Fruit fly (Drosophila melanogaster): ENCODE measurements around the gene CG16815.

CG16815 gene

dm6 chr2L:13203437-13204137, 26.0 kb upstream of the CG16815 start, which contains the start of gene Pect (continued):
- TF ChIP-seq ewg (GFP tag; optimal IDR thresholded peaks at IDR 0.05): peak; percentile 98
- TF ChIP-seq repo (GFP tag; optimal IDR thresholded peaks at IDR 0.05): no peak
- TF ChIP-seq Camta (GFP tag; optimal IDR thresholded peaks at IDR 0.05): no peak
- TF ChIP-seq CG13287 (GFP tag; IDR thresholded peaks at IDR 0.05; ENCODE audit: partially characterized antibody): peak; percentile 63
- TF ChIP-seq z (GFP tag; IDR thresholded peaks at IDR 0.05): peak; percentile 77
- peak; percentile 8 for TF ChIP-seq CG18011 (GFP tag; optimal IDR thresholded peaks at IDR 0.05)
- TF ChIP-seq CG14441 (GFP tag; IDR thresholded peaks at IDR 0.05): no peak
- TF ChIP-seq Stat92E (GFP tag; optimal IDR thresholded peaks at IDR 0.05): peak in 1 of 3 experiments; percentile 41
- TF ChIP-seq CG14710 (tag; optimal IDR thresholded peaks at IDR 0.05): peak; percentile 69
- peak; percentile 57 for TF ChIP-seq cwo (GFP tag; optimal IDR thresholded peaks at IDR 0.05)
- no peak for TF ChIP-seq CG31388 (GFP tag; optimal IDR thresholded peaks at IDR 0.05)
- no peak for TF ChIP-seq ara (GFP tag; IDR thresholded peaks at IDR 0.05)
- no peak for TF ChIP-seq dati (GFP tag; IDR thresholded peaks at IDR 0.05)
- no peak for TF ChIP-seq salm (tag; optimal IDR thresholded peaks at IDR 0.05)
- TF ChIP-seq Hr51 (GFP tag; optimal IDR thresholded peaks at IDR 0.05): no peak
- no peak for TF ChIP-seq YL-1 (GFP tag; optimal IDR thresholded peaks at IDR 0.05)
- no peak for TF ChIP-seq az2 (GFP tag; optimal IDR thresholded peaks at IDR 0.05)
- TF ChIP-seq exex (tag; optimal IDR thresholded peaks at IDR 0.05): no peak
- TF ChIP-seq Dp (GFP tag; optimal IDR thresholded peaks at IDR 0.05): peak; percentile 10
- peak; percentile 19 for TF ChIP-seq CG18476 (GFP tag; optimal IDR thresholded peaks at IDR 0.05)
- no peak for TF ChIP-seq grn (GFP tag; optimal IDR thresholded peaks at IDR 0.05)
- TF ChIP-seq CG15696 (tag; optimal IDR thresholded peaks at IDR 0.05): no peak
- TF ChIP-seq insv (GFP tag; optimal IDR thresholded peaks at IDR 0.05): no peak
- no peak for TF ChIP-seq CG32767 (GFP tag; IDR thresholded peaks at IDR 0.05)
- TF ChIP-seq vfl (GFP tag; optimal IDR thresholded peaks at IDR 0.05): no peak
- peak; percentile 58 for TF ChIP-seq Dek (tag; optimal IDR thresholded peaks at IDR 0.05)
- TF ChIP-seq grau (tag; optimal IDR thresholded peaks at IDR 0.05): peak; percentile 20
- no peak for TF ChIP-seq CG17359 (tag; optimal IDR thresholded peaks at IDR 0.05)
- no peak for TF ChIP-seq gcm2 (GFP tag; optimal IDR thresholded peaks at IDR 0.05)
- TF ChIP-seq Deaf1 (tag; optimal IDR thresholded peaks at IDR 0.05): peak; percentile 95
- TF ChIP-seq CG15514 (GFP tag; optimal IDR thresholded peaks at IDR 0.05): peak; percentile 98
- TF ChIP-seq Blimp-1 (GFP tag; optimal IDR thresholded peaks at IDR 0.05): no peak
- no peak for TF ChIP-seq HLHmδ (GFP tag; optimal IDR thresholded peaks at IDR 0.05)
- TF ChIP-seq Trl (optimal IDR thresholded peaks at IDR 0.05): peak in 1 of 2 experiments; percentile 66
- TF ChIP-seq Trl (GFP tag; optimal IDR thresholded peaks at IDR 0.05): no peak
- TF ChIP-seq CG17186 (GFP tag; optimal IDR thresholded peaks at IDR 0.05): peak; percentile 11
- TF ChIP-seq CG7745 (tag; optimal IDR thresholded peaks at IDR 0.05): no peak
- no peak for TF ChIP-seq Lpt (GFP tag; optimal IDR thresholded peaks at IDR 0.05)
- TF ChIP-seq CG11695 (GFP tag; IDR thresholded peaks at IDR 0.05): no peak
- peak; percentile 4 for TF ChIP-seq ftz-f1 (GFP tag; optimal IDR thresholded peaks at IDR 0.05)
- TF ChIP-seq CG34376 (GFP tag; optimal IDR thresholded peaks at IDR 0.05): peak; percentile 96
- no peak for TF ChIP-seq peb (GFP tag; IDR thresholded peaks at IDR 0.05)
- TF ChIP-seq CG3163 (GFP tag; optimal IDR thresholded peaks at IDR 0.05): no peak
- TF ChIP-seq sna (GFP tag; IDR thresholded peaks at IDR 0.05; ENCODE audit: partially characterized antibody): 0 out of 2 replicates have a peak, but pooled peaks have one; percentile 35
- TF ChIP-seq CG1233 (GFP tag; optimal IDR thresholded peaks at IDR 0.05): no peak
- 0 out of 3 replicates have a peak, but pooled peaks have one; percentile 43 for TF ChIP-seq knrl (GFP tag; IDR thresholded peaks at IDR 0.05; ENCODE audit: partially characterized antibody)
- TF ChIP-seq gro (GFP tag; optimal IDR thresholded peaks at IDR 0.05): peak; percentile 62
- TF ChIP-seq CG17385 (GFP tag; optimal IDR thresholded peaks at IDR 0.05): peak; percentile 5
- no peak for TF ChIP-seq Atf-2 (GFP tag; optimal IDR thresholded peaks at IDR 0.05)

Measured in whole organism, embryonic.